Worm (Caenorhabditis elegans) whole organism, late embryonic: Measurements from ENCODE around the gene K08E4.3.

Source experiments
- T23F11.4 ChIP-seq: fragments of 200-800 bp; sonication (Bioruptor generic); optimal IDR thresholded peaks from 2 replicates; lab custom pipeline; 2018; ENCODE audit warnings: mild to moderate bottlenecking, missing genetic modification characterization, missing compliant biosample characterization
- ceh-22 ChIP-seq: sonication (generic microtip); optimal IDR thresholded peaks from 2 replicates; lab custom pipeline; 2017; ENCODE audit warnings: missing biosample characterization, missing genetic modification characterization
- ceh-6 ChIP-seq: fragments of 200-800 bp; sonication (Bioruptor generic); optimal IDR thresholded peaks from 2 replicates; lab custom pipeline; 2018; ENCODE audit warnings: mild to moderate bottlenecking, missing genetic modification characterization, missing compliant biosample characterization
- ceh-9 ChIP-seq: sonication (generic microtip); optimal IDR thresholded peaks from 2 replicates; lab custom pipeline; 2016; ENCODE audit warnings: mild to moderate bottlenecking, missing genetic modification characterization, inconsistent platforms, missing compliant biosample characterization
- dmd-4 ChIP-seq: sonication (generic microtip); optimal IDR thresholded peaks from 2 replicates; lab custom pipeline; 2016; ENCODE audit warnings: borderline replicate concordance, missing genetic modification characterization, missing compliant biosample characterization
- fkh-10 ChIP-seq: fragments of 150-350 bp; optimal IDR thresholded peaks from 2 replicates; lab custom pipeline; 2014; ENCODE audit warnings: missing biosample characterization, missing genetic modification reagents, missing genetic modification characterization
- madf-2 ChIP-seq: sonication (generic microtip); optimal IDR thresholded peaks from 2 replicates; lab custom pipeline; 2017; ENCODE audit warnings: missing genetic modification characterization, missing compliant biosample characterization
- pha-2 ChIP-seq: sonication (generic microtip); optimal IDR thresholded peaks from 2 replicates; lab custom pipeline; 2017; ENCODE audit warnings: mild to moderate bottlenecking, missing genetic modification characterization, missing compliant biosample characterization
- sox-2 ChIP-seq: fragments of 200-800 bp; sonication (Bioruptor generic); IDR thresholded peaks from 2 replicates; pipeline ENCODE4 v1.3.6; 2022; ENCODE audit warnings: missing genetic modification reagents, missing genetic modification characterization, missing compliant biosample characterization

- TF ChIP-seq T23F11.4 (GFP tag; lab: Kevin White, UChicago) (no peak), fkh-10 (no peak), dmd-4 (no peak), ceh-9 (tag; lab: Kevin White, UChicago) (no peak), madf-2 (no peak), pha-2 (tag; lab: Kevin White, UChicago) (no peak), ceh-22 (tag; lab: Kevin White, UChicago) (no peak), ceh-6 (GFP tag; lab: Kevin White, UChicago) (no peak), sox-2 (GFP tag; lab: Robert Waterston, UW) (no peak)
These were observed 23.3 kb downstream of the K08E4.3 start for ce11 chrIV:12080807-12081206.
